Worm (Caenorhabditis elegans) whole organism, L4 larva: Measurements from ENCODE around the gene F20B6.4.

Experiments used
- D1046.2 ChIP-seq: fragments of 200-800 bp; sonication (Bioruptor generic); IDR thresholded peaks from 2 replicates; pipeline ENCODE4 v1.3.6; 2022; ENCODE audit warnings: missing genetic modification characterization, missing compliant biosample characterization
- F10B5.3 ChIP-seq: sonication (generic microtip); optimal IDR thresholded peaks from 2 replicates; lab custom pipeline; 2016; ENCODE audit warnings: mild to moderate bottlenecking, missing genetic modification characterization, missing compliant biosample characterization
- F37D6.2 ChIP-seq: sonication (generic microtip); optimal IDR thresholded peaks from 2 replicates; lab custom pipeline; 2016; ENCODE audit warnings: mild to moderate bottlenecking, missing genetic modification characterization, missing compliant biosample characterization
- F49E8.2 ChIP-seq: sonication (generic microtip); optimal IDR thresholded peaks from 2 replicates; lab custom pipeline; 2016; ENCODE audit warnings: missing compliant biosample characterization, mild to moderate bottlenecking, missing genetic modification characterization, borderline replicate concordance
- R02D3.7 ChIP-seq: fragments of 150-350 bp; sonication (generic microtip); optimal IDR thresholded peaks from 3 replicates; lab custom pipeline; 2014; ENCODE audit warnings: missing biosample characterization, missing genetic modification characterization
- T20F7.1 ChIP-seq: fragments of 200-800 bp; sonication (Bioruptor generic); optimal IDR thresholded peaks from 2 replicates; lab custom pipeline; 2018; ENCODE audit warnings: mild to moderate bottlenecking, missing genetic modification characterization, missing compliant biosample characterization
- T26A8.4 ChIP-seq: fragments of 200-800 bp; sonication (Bioruptor generic); IDR thresholded peaks from 2 replicates; pipeline ENCODE4 v1.3.6; 2022; ENCODE audit warnings: missing genetic modification characterization, missing compliant biosample characterization
- Y5F2A.4 ChIP-seq: fragments of 200-800 bp; sonication (Bioruptor generic); optimal IDR thresholded peaks from 2 replicates; lab custom pipeline; 2018; ENCODE audit warnings: mild to moderate bottlenecking, missing genetic modification characterization, missing compliant biosample characterization
- ama-1 ChIP-seq: fragments of 150-350 bp; optimal IDR thresholded peaks from 2 replicates; lab custom pipeline; 2014; ENCODE audit warnings: inconsistent platforms, mixed read lengths
- arid-1 ChIP-seq: fragments of 200-800 bp; sonication (Bioruptor generic); conservative IDR thresholded peaks from 2 replicates; pipeline ENCODE4 v1.3.6; 2022; ENCODE audit warnings: missing genetic modification reagents, missing genetic modification characterization, missing compliant biosample characterization
- ceh-20 ChIP-seq: fragments of 200-800 bp; sonication (Bioruptor generic); IDR thresholded peaks from 2 replicates; pipeline ENCODE4 v1.3.6; 2022; ENCODE audit warnings: missing genetic modification reagents, missing genetic modification characterization, missing compliant biosample characterization
- ceh-28 ChIP-seq: fragments of 150-350 bp; optimal IDR thresholded peaks from 2 replicates; lab custom pipeline; 2014; ENCODE audit warnings: missing biosample characterization, missing genetic modification reagents, missing genetic modification characterization
- ceh-62 ChIP-seq: sonication (generic microtip); optimal IDR thresholded peaks from 2 replicates; lab custom pipeline; 2017; ENCODE audit warnings: missing biosample characterization, missing genetic modification characterization
- ceh-82 ChIP-seq: sonication (generic microtip); optimal IDR thresholded peaks from 2 replicates; lab custom pipeline; 2017; ENCODE audit warnings: missing biosample characterization, missing genetic modification characterization
- cey-2 ChIP-seq: sonication (generic microtip); optimal IDR thresholded peaks from 3 replicates; lab custom pipeline; 2017; ENCODE audit warnings: missing genetic modification characterization, mild to moderate bottlenecking, missing compliant biosample characterization, antibody characterized with exemption, borderline replicate concordance; ENCODE audit not compliant: insufficient read depth
- ctbp-1 ChIP-seq: fragments of 200-800 bp; sonication (Bioruptor generic); IDR thresholded peaks from 2 replicates; pipeline ENCODE4 v1.3.6; 2022; ENCODE audit warnings: missing genetic modification reagents, missing genetic modification characterization, missing compliant biosample characterization
- daf-12 ChIP-seq: fragments of 150-350 bp; optimal IDR thresholded peaks from 2 replicates; lab custom pipeline; 2014; ENCODE audit warnings: missing biosample characterization, missing genetic modification reagents, missing genetic modification characterization
- daf-16 ChIP-seq, 3 experiments: sonication (generic microtip); optimal IDR thresholded peaks; 2 replicates each; lab custom pipeline; 2016 to 2017; ENCODE audit warnings: missing genetic modification characterization in 3 of 3, missing genetic modification reagents in 3 of 3, mild to moderate bottlenecking in 2 of 3, missing compliant biosample characterization in 2 of 3, missing biosample characterization in 1 of 3, moderate library complexity in 1 of 3
- daf-8 ChIP-seq: fragments of 200-800 bp; sonication (Bioruptor generic); IDR thresholded peaks from 2 replicates; pipeline ENCODE4 v1.3.6; 2022; ENCODE audit warnings: missing genetic modification characterization, missing compliant biosample characterization
- egl-27 ChIP-seq: sonication (generic microtip); optimal IDR thresholded peaks from 3 replicates; lab custom pipeline; 2017; ENCODE audit warnings: missing biosample characterization, missing genetic modification reagents, missing genetic modification characterization
- egl-43 ChIP-seq: fragments of 200-800 bp; sonication (Bioruptor generic); IDR thresholded peaks from 2 replicates; pipeline ENCODE4 v1.3.6; 2022; ENCODE audit warnings: missing genetic modification reagents, missing genetic modification characterization, missing compliant biosample characterization
- fkh-10 ChIP-seq: fragments of 150-350 bp; optimal IDR thresholded peaks from 2 replicates; lab custom pipeline; 2014; ENCODE audit warnings: missing biosample characterization, missing genetic modification reagents, missing genetic modification characterization
- fos-1 ChIP-seq: fragments of 150-350 bp; optimal IDR thresholded peaks from 2 replicates; lab custom pipeline; 2014; ENCODE audit warnings: missing biosample characterization, missing genetic modification characterization
- hlh-11 ChIP-seq: fragments of 200-800 bp; sonication (Bioruptor generic); optimal IDR thresholded peaks from 2 replicates; lab custom pipeline; 2018; ENCODE audit warnings: mild to moderate bottlenecking, missing genetic modification characterization, missing compliant biosample characterization
- hmg-1.1 ChIP-seq: fragments of 200-800 bp; sonication (Bioruptor generic); IDR thresholded peaks from 2 replicates; pipeline ENCODE4 v1.3.6; 2022; ENCODE audit warnings: missing genetic modification reagents, missing genetic modification characterization, missing compliant biosample characterization
- lim-7 ChIP-seq: fragments of 200-800 bp; sonication (Bioruptor generic); IDR thresholded peaks from 2 replicates; pipeline ENCODE4 v1.3.6; 2022; ENCODE audit warnings: missing genetic modification characterization, missing compliant biosample characterization
- lin-1 ChIP-seq: fragments of 200-800 bp; sonication (Bioruptor generic); IDR thresholded peaks from 2 replicates; pipeline ENCODE4 v1.3.6; 2022; ENCODE audit warnings: missing genetic modification reagents, missing genetic modification characterization, missing compliant biosample characterization
- lin-13 ChIP-seq: fragments of 150-350 bp; optimal IDR thresholded peaks from 2 replicates; lab custom pipeline; 2014; ENCODE audit warnings: missing biosample characterization, missing genetic modification reagents, missing genetic modification characterization
- lin-38 ChIP-seq: fragments of 200-800 bp; sonication (Bioruptor generic); IDR thresholded peaks from 2 replicates; pipeline ENCODE4 v1.3.6; 2022; ENCODE audit warnings: missing genetic modification reagents, missing genetic modification characterization, missing compliant biosample characterization
- lsy-2 ChIP-seq, 2 experiments: fragments of 150-350 bp in 1 of 2; sonication (generic microtip) in 1 of 2; optimal IDR thresholded peaks; 2 replicates each; lab custom pipeline; 2014 to 2017; ENCODE audit warnings: missing biosample characterization in 2 of 2, missing genetic modification characterization in 2 of 2
- madf-5 ChIP-seq, 2 experiments: fragments of 200-800 bp; sonication (Bioruptor generic); IDR thresholded peaks; 2 replicates each; pipeline ENCODE4 v1.3.6; 2022; ENCODE audit warnings: missing compliant biosample characterization in 2 of 2, missing genetic modification characterization in 2 of 2
- mes-2 ChIP-seq: sonication (generic microtip); optimal IDR thresholded peaks from 2 replicates; lab custom pipeline; 2016; ENCODE audit warnings: missing genotype, mild to moderate bottlenecking, missing genetic modification characterization, missing compliant biosample characterization; ENCODE audit not compliant: poor library complexity, severe bottlenecking
- nhr-111 ChIP-seq: fragments of 200-800 bp; sonication (Bioruptor generic); optimal IDR thresholded peaks from 2 replicates; lab custom pipeline; 2018; ENCODE audit warnings: mild to moderate bottlenecking, missing genetic modification characterization, missing compliant biosample characterization
- nhr-28 ChIP-seq: fragments of 150-350 bp; optimal IDR thresholded peaks from 2 replicates; lab custom pipeline; 2014; ENCODE audit warnings: missing biosample characterization, missing genetic modification characterization
- nhr-48 ChIP-seq: sonication (generic microtip); optimal IDR thresholded peaks from 2 replicates; lab custom pipeline; 2016; ENCODE audit warnings: mild to moderate bottlenecking, missing genetic modification characterization, missing compliant biosample characterization
- pha-4 ChIP-seq, 2 experiments: fragments of 150-350 bp in 1 of 2; fragments of 200-800 bp in 1 of 2; sonication (Bioruptor generic) in 1 of 2; IDR thresholded peaks in 1 of 2; optimal IDR thresholded peaks in 1 of 2; 2 replicates each; pipeline versions ENCODE4 v1.3.6 to Lab custom; 2014 to 2022; ENCODE audit warnings: missing genetic modification characterization in 2 of 2, missing genetic modification reagents in 2 of 2, missing biosample characterization in 1 of 2, missing compliant biosample characterization in 1 of 2
- php-3 ChIP-seq: fragments of 200-800 bp; sonication (Bioruptor generic); IDR thresholded peaks from 2 replicates; pipeline ENCODE4 v1.3.6; 2022; ENCODE audit warnings: missing genetic modification reagents, missing genetic modification characterization, missing compliant biosample characterization
- rbr-2 ChIP-seq: sonication (generic microtip); optimal IDR thresholded peaks from 2 replicates; lab custom pipeline; 2016; ENCODE audit warnings: missing genotype, missing genetic modification characterization, missing compliant biosample characterization
- saeg-2 ChIP-seq: fragments of 200-800 bp; sonication (Bioruptor generic); IDR thresholded peaks from 2 replicates; pipeline ENCODE4 v1.3.6; 2022; ENCODE audit warnings: missing genetic modification reagents, missing genetic modification characterization, missing compliant biosample characterization
- set-16 ChIP-seq: fragments of 200-800 bp; sonication (Bioruptor generic); IDR thresholded peaks from 2 replicates; pipeline ENCODE4 v1.3.6; 2022; ENCODE audit warnings: missing genetic modification reagents, missing genetic modification characterization, missing compliant biosample characterization
- skn-1 ChIP-seq: fragments of 150-350 bp; optimal IDR thresholded peaks from 2 replicates; lab custom pipeline; 2014; ENCODE audit warnings: missing biosample characterization, missing genetic modification characterization
- spr-1 ChIP-seq: sonication (generic microtip); optimal IDR thresholded peaks from 2 replicates; lab custom pipeline; 2016; ENCODE audit warnings: mild to moderate bottlenecking, missing genetic modification characterization, missing compliant biosample characterization
- spr-3 ChIP-seq: fragments of 200-800 bp; sonication (Bioruptor generic); optimal IDR thresholded peaks from 2 replicates; lab custom pipeline; 2018; ENCODE audit warnings: mild to moderate bottlenecking, missing genetic modification characterization, missing compliant biosample characterization
- unc-130 ChIP-seq: sonication (generic microtip); optimal IDR thresholded peaks from 2 replicates; lab custom pipeline; 2016; ENCODE audit warnings: missing genetic modification reagents, missing genetic modification characterization, missing compliant biosample characterization
- unc-62 ChIP-seq, 3 experiments: fragments of 150-350 bp in 1 of 3; sonication (generic microtip); optimal IDR thresholded peaks in 2 of 3; peaks in 1 of 3; 1 replicate in 1 of 3; 2 replicates in 2 of 3; lab custom pipeline; 2014 to 2017; ENCODE audit warnings: missing biosample characterization in 3 of 3, missing genetic modification characterization in 3 of 3, missing genetic modification reagents in 3 of 3, missing genotype in 1 of 3
- vab-7 ChIP-seq: fragments of 200-800 bp; sonication (Bioruptor generic); IDR thresholded peaks from 2 replicates; pipeline ENCODE4 v1.3.6; 2022; ENCODE audit warnings: missing genetic modification reagents, missing genetic modification characterization, missing compliant biosample characterization
- zip-2 ChIP-seq: fragments of 150-350 bp; optimal IDR thresholded peaks from 2 replicates; lab custom pipeline; 2014; ENCODE audit warnings: missing biosample characterization, missing genetic modification characterization
- ztf-7 ChIP-seq: fragments of 150-350 bp; optimal IDR thresholded peaks from 2 replicates; lab custom pipeline; 2014; ENCODE audit warnings: missing biosample characterization, missing genetic modification characterization

The F20B6.4 gene

DNA sequence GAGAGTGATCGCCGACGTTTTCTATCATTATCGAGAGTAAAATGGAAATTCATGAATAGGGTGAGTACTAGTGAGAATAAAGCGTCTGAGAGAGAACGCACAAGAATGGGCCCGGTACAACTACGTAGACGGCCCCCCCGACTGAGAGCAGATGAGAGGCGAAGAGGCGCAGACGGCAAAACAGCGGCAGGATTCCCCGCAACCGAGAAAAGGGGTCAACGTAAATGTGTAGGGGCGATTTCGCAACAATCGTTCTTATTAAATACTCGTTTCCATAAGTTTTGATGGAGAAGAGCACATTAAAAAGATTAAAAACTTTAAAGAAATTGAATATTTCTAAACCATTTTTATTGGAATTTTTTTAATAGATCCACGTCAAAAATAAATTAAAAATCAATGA is 18.3 kb upstream of the F20B6.4 start:
- TF ChIP-seq set-16 (peak; percentile 45), mes-2 (tag; lab: Kevin White, UChicago) (peak; percentile 6), D1046.2 (GFP tag; lab: Robert Waterston, UW) (no peak), daf-8 (GFP tag; lab: Robert Waterston, UW) (no peak), hmg-1.1 (GFP tag; lab: Robert Waterston, UW) (peak; percentile 52), spr-3 (no peak), hlh-11 (tag; lab: Kevin White, UChicago) (peak; percentile 33), lsy-2 (tag; optimal IDR thresholded peaks at IDR 0.05; lab: Kevin White, UChicago) (peak in 1 of 2 experiments; percentile 14), Y5F2A.4 (GFP tag; lab: Kevin White, UChicago) (no peak), madf-5 (GFP tag; IDR thresholded peaks at IDR 0.05; lab: Robert Waterston, UW) (no peak), ama-1 (lab: Kevin White, UChicago) (no peak), lim-7 (GFP tag; lab: Robert Waterston, UW) (no peak), daf-16 (GFP tag; optimal IDR thresholded peaks at IDR 0.05; lab: Kevin White, UChicago) (no peak), daf-16 (tag; optimal IDR thresholded peaks at IDR 0.05; lab: Kevin White, UChicago) (peak; percentile 7), rbr-2 (peak; percentile 22), R02D3.7 (tag; lab: Kevin White, UChicago) (no peak), F10B5.3 (tag; lab: Kevin White, UChicago) (no peak), nhr-28 (tag; lab: Kevin White, UChicago) (no peak), nhr-48 (tag; lab: Kevin White, UChicago) (no peak), arid-1 (no peak), ceh-28 (tag; lab: Kevin White, UChicago) (no peak), F37D6.2 (no peak)

DNA sequence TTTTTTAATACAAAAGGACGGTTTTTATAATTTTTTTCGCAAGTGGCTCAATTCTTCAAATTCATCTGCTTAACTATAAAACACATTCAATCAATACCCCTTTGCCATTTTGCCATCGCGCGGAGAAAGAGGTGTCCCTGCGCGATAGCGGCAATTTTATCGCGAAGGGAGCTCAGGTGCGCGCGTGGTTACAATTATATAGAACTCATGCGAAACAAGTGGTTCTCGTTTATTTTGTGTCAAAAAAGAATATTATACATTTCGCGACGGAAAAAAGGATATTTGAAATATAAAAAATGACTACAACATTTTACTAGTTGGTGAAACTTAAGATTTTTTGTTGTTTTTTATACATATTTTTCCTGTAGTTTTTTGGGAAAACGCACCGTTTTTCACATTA is 12.8 kb upstream of the F20B6.4 start:
- peak; percentile 100 for TF ChIP-seq hmg-1.1 (GFP tag; lab: Robert Waterston, UW)
- peak; percentile 99 for TF ChIP-seq saeg-2 (GFP tag; lab: Robert Waterston, UW)
- TF ChIP-seq spr-1 (tag; lab: Kevin White, UChicago) = peak; percentile 98
- TF ChIP-seq ztf-7 = peak; percentile 91
- peak; percentile 86 for TF ChIP-seq cey-2
- peak; percentile 98 for TF ChIP-seq spr-3
- peak; percentile 97 for TF ChIP-seq lin-1 (GFP tag; lab: Robert Waterston, UW)
- TF ChIP-seq ceh-82 (tag; lab: Kevin White, UChicago) = peak; percentile 78
- TF ChIP-seq lin-38 (GFP tag; lab: Robert Waterston, UW) = peak; percentile 90
- peak; percentile 80 to 100 for TF ChIP-seq unc-62 (GFP tag; optimal IDR thresholded peaks at IDR 0.05 in 1 of 2; lab: Kevin White, UChicago)
- TF ChIP-seq unc-62 (tag; optimal IDR thresholded peaks at IDR 0.05; lab: Kevin White, UChicago) = peak; percentile 41
- TF ChIP-seq nhr-111 (GFP tag; lab: Kevin White, UChicago) = peak; percentile 81
- TF ChIP-seq vab-7 (GFP tag; lab: Robert Waterston, UW) = peak; percentile 99
- TF ChIP-seq F10B5.3 (tag; lab: Kevin White, UChicago) = peak; percentile 97
- TF ChIP-seq ceh-62 (tag; lab: Kevin White, UChicago) = no peak
- peak; percentile 99 for TF ChIP-seq fos-1 (tag; lab: Kevin White, UChicago)
- TF ChIP-seq daf-12 (tag; lab: Kevin White, UChicago) = no peak
- TF ChIP-seq T20F7.1 = peak; percentile 90
- peak; percentile 100 for TF ChIP-seq T26A8.4 (GFP tag; lab: Robert Waterston, UW)
- TF ChIP-seq set-16 = peak; percentile 61
- TF ChIP-seq nhr-28 (tag; lab: Kevin White, UChicago) = peak; percentile 95
- peak; percentile 99 for TF ChIP-seq ctbp-1 (GFP tag; lab: Robert Waterston, UW)
- peak; percentile 86 for TF ChIP-seq skn-1
- peak; percentile 96 for TF ChIP-seq lin-13 (GFP tag; lab: Kevin White, UChicago)
- peak; percentile 99 for TF ChIP-seq php-3 (GFP tag; lab: Robert Waterston, UW)
- TF ChIP-seq unc-130 (GFP tag; lab: Kevin White, UChicago) = no peak
- TF ChIP-seq egl-27 = peak; percentile 67
- peak; percentile 98 for TF ChIP-seq ceh-20 (GFP tag; lab: Robert Waterston, UW)
- peak; percentile 97 for TF ChIP-seq ceh-28 (tag; lab: Kevin White, UChicago)
- peak; percentile 98 for TF ChIP-seq pha-4 (GFP tag; IDR thresholded peaks at IDR 0.05; lab: Robert Waterston, UW)
- TF ChIP-seq pha-4 (tag; optimal IDR thresholded peaks at IDR 0.05; lab: Kevin White, UChicago) = peak; percentile 80
- TF ChIP-seq fkh-10 = peak; percentile 98
- TF ChIP-seq egl-43 (GFP tag; lab: Robert Waterston, UW) = peak; percentile 100
- peak; percentile 95 for TF ChIP-seq zip-2
- peak; percentile 60 for TF ChIP-seq F49E8.2 (tag; lab: Kevin White, UChicago)
